Fruit fly (Drosophila melanogaster): ENCODE measurements around the gene Caf1-180.

The Caf1-180 gene

DNA sequence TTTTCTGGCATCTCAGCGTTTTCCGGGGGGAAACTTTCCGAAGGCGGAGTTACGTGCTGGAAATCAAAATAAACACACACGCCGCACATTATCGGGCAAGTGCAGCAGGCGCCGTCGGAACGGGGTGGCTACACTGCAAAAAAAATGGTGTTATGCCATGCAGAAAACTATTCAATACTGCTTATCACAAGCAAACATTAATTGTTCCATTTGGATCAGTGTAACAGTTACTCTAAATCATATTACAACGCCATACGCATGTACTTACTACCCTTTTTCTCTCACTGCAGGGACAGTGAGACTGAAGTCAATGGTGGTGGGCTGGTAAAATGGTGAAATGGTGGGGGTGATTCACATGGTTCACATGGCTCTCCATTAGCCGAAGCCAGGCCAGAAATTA is 21.1 kb upstream of the Caf1-180 start (continued):
- TF ChIP-seq CG3407 (GFP tag; optimal IDR thresholded peaks at IDR 0.05) (peak; percentile 63), CG13894 (tag; optimal IDR thresholded peaks at IDR 0.05) (no peak), CG18764 (GFP tag; optimal IDR thresholded peaks at IDR 0.05) (peak; percentile 12), dmrt11E (tag; optimal IDR thresholded peaks at IDR 0.05) (peak; percentile 89), knrl (GFP tag; IDR thresholded peaks at IDR 0.05; ENCODE audit: partially characterized antibody) (no peak), ranshi (GFP tag; IDR thresholded peaks at IDR 0.05) (peak; percentile 77; the same call in 1 of the 2 replicates), CG14014 (GFP tag; IDR thresholded peaks at IDR 0.05) (no peak), CG34376 (GFP tag; optimal IDR thresholded peaks at IDR 0.05) (no peak), Poxn (GFP tag; IDR thresholded peaks at IDR 0.05) (no peak), CG6175 (GFP tag; IDR thresholded peaks at IDR 0.05) (no peak), Doc3 (GFP tag; IDR thresholded peaks at IDR 0.05; ENCODE audit: partially characterized antibody) (no peak), sc (optimal IDR thresholded peaks at IDR 0.05) (no peak), sc (GFP tag; optimal IDR thresholded peaks at IDR 0.05) (peak; percentile 56), lov (optimal IDR thresholded peaks at IDR 0.05) (no peak), lov (GFP tag; IDR thresholded peaks at IDR 0.05) (peak; percentile 83; the same call in 2 of the 3 replicates), bsh (GFP tag; optimal IDR thresholded peaks at IDR 0.05) (peak in 1 of 2 experiments; percentile 92), D19A (tag; optimal IDR thresholded peaks at IDR 0.05) (peak; percentile 75), jigr1 (GFP tag; IDR thresholded peaks at IDR 0.05) (peak; percentile 47; the same call in 1 of the 3 replicates), CG34224 (GFP tag; IDR thresholded peaks at IDR 0.05; ENCODE audit: partially characterized antibody) (no peak), CG13123 (GFP tag; optimal IDR thresholded peaks at IDR 0.05) (no peak), MTF-1 (GFP tag; optimal IDR thresholded peaks at IDR 0.05; ENCODE audit: borderline replicate concordance) (peak; percentile 31), bcd (GFP tag; optimal IDR thresholded peaks at IDR 0.05) (peak; percentile 66), fru (optimal IDR thresholded peaks at IDR 0.05) (no peak), hkb (optimal IDR thresholded peaks at IDR 0.05) (no peak), hkb (GFP tag; IDR thresholded peaks at IDR 0.05) (peak; percentile 71), sens (GFP tag) (peak; percentile 98), CG3847 (GFP tag; IDR thresholded peaks at IDR 0.05) (no peak; the same call in 1 of the 2 replicates), Hr51 (GFP tag; optimal IDR thresholded peaks at IDR 0.05) (peak; percentile 1 to 18), CG34422 (GFP tag; IDR thresholded peaks at IDR 0.05) (peak; percentile 68; the same call in 1 of the 3 replicates), Asciz (GFP tag; optimal IDR thresholded peaks at IDR 0.05) (peak; percentile 59), Lim3 (GFP tag; IDR thresholded peaks at IDR 0.05) (no peak), Oaz (GFP tag; IDR thresholded peaks at IDR 0.05) (no peak), run (tag; optimal IDR thresholded peaks at IDR 0.05) (no peak), Dbx (GFP tag; IDR thresholded peaks at IDR 0.05) (0 out of 3 replicates have a peak, but pooled peaks have one; percentile 24), CG4404 (GFP tag; IDR thresholded peaks at IDR 0.05) (peak; percentile 77), pita (GFP tag; optimal IDR thresholded peaks at IDR 0.05) (no peak), Mes4 (GFP tag; optimal IDR thresholded peaks at IDR 0.05) (peak; percentile 73), wek (GFP tag; optimal IDR thresholded peaks at IDR 0.05) (no peak), Neu2 (GFP tag; optimal IDR thresholded peaks at IDR 0.05; ENCODE audit: borderline replicate concordance) (no peak), oc (tag; optimal IDR thresholded peaks at IDR 0.05) (peak; percentile 94), z (GFP tag; IDR thresholded peaks at IDR 0.05) (no peak), chm (GFP tag; IDR thresholded peaks at IDR 0.05) (peak; percentile 75; the same call in 1 of the 2 replicates), Hmx (GFP tag; optimal IDR thresholded peaks at IDR 0.05) (no peak), CG18476 (GFP tag; optimal IDR thresholded peaks at IDR 0.05) (peak; percentile 46), CG17385 (GFP tag; optimal IDR thresholded peaks at IDR 0.05) (peak; percentile 49), Hr78 (GFP tag; optimal IDR thresholded peaks at IDR 0.05) (peak in 1 of 2 experiments; percentile 30), ttk (GFP tag; IDR thresholded peaks at IDR 0.05) (peak; percentile 74), nerfin-2 (GFP tag; IDR thresholded peaks at IDR 0.05; ENCODE audit: partially characterized antibody) (no peak), wor (GFP tag; IDR thresholded peaks at IDR 0.05) (peak; percentile 63), Stat92E (GFP tag; optimal IDR thresholded peaks at IDR 0.05) (peak in 1 of 3 experiments; percentile 5), CG33557 (GFP tag; optimal IDR thresholded peaks at IDR 0.05) (peak; percentile 65)
